Worm (Caenorhabditis elegans): ENCODE data around the gene srh-123.

The srh-123 gene

DNA sequence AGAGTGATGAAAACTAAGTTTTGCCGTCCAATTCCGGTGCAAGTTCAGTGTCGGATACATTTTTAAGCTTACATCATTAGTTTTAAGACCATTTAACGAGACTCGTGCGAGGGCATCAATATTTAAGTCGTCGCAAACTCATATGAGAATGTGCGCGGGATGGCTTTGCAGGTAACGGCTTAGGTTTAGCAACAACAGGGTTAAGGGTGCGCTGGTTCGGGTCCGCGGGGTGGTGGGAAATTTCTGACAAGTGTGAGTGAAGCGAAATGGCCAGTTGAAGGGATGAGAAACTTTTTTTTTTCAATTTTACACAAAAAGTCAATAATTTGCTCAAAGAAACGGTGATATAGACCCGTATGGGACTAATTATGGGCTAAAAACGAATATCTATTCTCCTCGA is 40.0 kb downstream of the srh-123 start:
- no peak for TF ChIP-seq nhr-12 (tag; optimal IDR thresholded peaks at IDR 0.05)
- no peak for TF ChIP-seq alr-1 (tag; optimal IDR thresholded peaks at IDR 0.05; ENCODE audit: borderline replicate concordance)
- no peak for TF ChIP-seq sox-4 (tag; optimal IDR thresholded peaks at IDR 0.05)
- TF ChIP-seq dpl-1 (GFP tag; optimal IDR thresholded peaks at IDR 0.05) = no peak
- TF ChIP-seq lin-35 (GFP tag; optimal IDR thresholded peaks at IDR 0.05) = no peak
- TF ChIP-seq nhr-71 (tag; optimal IDR thresholded peaks at IDR 0.05) = no peak

- TF ChIP-seq nhr-19 (GFP tag; conservative IDR thresholded peaks at IDR 0.05) (no peak), dpl-1 (GFP tag; optimal IDR thresholded peaks at IDR 0.05) (no peak), fkh-8 (tag; optimal IDR thresholded peaks at IDR 0.05) (no peak), dsc-1 (tag; optimal IDR thresholded peaks at IDR 0.05) (no peak), rnt-1 (tag; optimal IDR thresholded peaks at IDR 0.05) (no peak), tlp-1 (tag; optimal IDR thresholded peaks at IDR 0.05) (no peak), unc-62 (GFP tag; optimal IDR thresholded peaks at IDR 0.05) (no peak), elt-2 (tag; optimal IDR thresholded peaks at IDR 0.05) (no peak), ceh-82 (tag; optimal IDR thresholded peaks at IDR 0.05) (no peak), lin-39 (tag; optimal IDR thresholded peaks at IDR 0.05) (no peak), elt-3 (tag; optimal IDR thresholded peaks at IDR 0.05) (no peak), nhr-237 (tag; optimal IDR thresholded peaks at IDR 0.05) (no peak), nhr-71 (tag; optimal IDR thresholded peaks at IDR 0.05) (no peak), lin-14 (GFP tag; optimal IDR thresholded peaks at IDR 0.05) (no peak), blmp-1 (tag; optimal IDR thresholded peaks at IDR 0.05) (no peak), C34B4.2 (tag; optimal IDR thresholded peaks at IDR 0.05) (no peak), fkh-4 (tag; optimal IDR thresholded peaks at IDR 0.05; ENCODE audit: borderline replicate concordance) (no peak), irx-1 (tag; optimal IDR thresholded peaks at IDR 0.05) (no peak), zip-4 (GFP tag; optimal IDR thresholded peaks at IDR 0.05) (no peak), nhr-20 (tag; optimal IDR thresholded peaks at IDR 0.05) (no peak)
These were observed 46.9 kb downstream of the srh-123 start, which contains the start of gene fbxa-136 for ce11 chrV:17520735-17521134. Gene fbxa-136 (plus strand): TSS chrV:17521035.

All from whole organism, L1 larva.